Fruit fly (Drosophila melanogaster): ENCODE measurements around the gene CG7800.
A peak's percentile ranks its signal among the peaks of the same experiment; 100 is the strongest.

The CG7800 gene

dm6 chr3R:8233864-8234263 is 16.1 kb downstream of the CG7800 start (continued):
- 0 out of 2 replicates have a peak, but pooled peaks have one; percentile 4 for TF ChIP-seq ara (GFP tag; IDR thresholded peaks at IDR 0.05)
- no peak for TF ChIP-seq CG11085 (GFP tag; IDR thresholded peaks at IDR 0.05)
- TF ChIP-seq PHDP (tag; optimal IDR thresholded peaks at IDR 0.05), result peak; percentile 13
- TF ChIP-seq schlank (tag; optimal IDR thresholded peaks at IDR 0.05), result no peak
- TF ChIP-seq CG10147 (GFP tag; optimal IDR thresholded peaks at IDR 0.05), result no peak
- no peak for TF ChIP-seq twi (tag; optimal IDR thresholded peaks at IDR 0.05)
- TF ChIP-seq sens-2 (GFP tag; IDR thresholded peaks at IDR 0.05), result no peak
- TF ChIP-seq Ada2b (GFP tag; IDR thresholded peaks at IDR 0.05), result 0 out of 2 replicates have a peak, but pooled peaks have one; percentile 11
- TF ChIP-seq aop (GFP tag; IDR thresholded peaks at IDR 0.05), result no peak
- TF ChIP-seq CG13424 (tag; optimal IDR thresholded peaks at IDR 0.05), result no peak
- TF ChIP-seq CG6765 (GFP tag; optimal IDR thresholded peaks at IDR 0.05), result no peak
- TF ChIP-seq p53 (GFP tag; optimal IDR thresholded peaks at IDR 0.05), result no peak
- no peak for TF ChIP-seq NK7.1 (GFP tag; optimal IDR thresholded peaks at IDR 0.05)
- TF ChIP-seq Neu2 (GFP tag; optimal IDR thresholded peaks at IDR 0.05; ENCODE audit: borderline replicate concordance), result no peak
- peak; percentile 37; the same call in 1 of the 3 replicates for TF ChIP-seq CG14050 (GFP tag; IDR thresholded peaks at IDR 0.05)
- TF ChIP-seq CG18262 (tag; optimal IDR thresholded peaks at IDR 0.05), result peak; percentile 29
- TF ChIP-seq eve (GFP tag; optimal IDR thresholded peaks at IDR 0.05), result no peak
- TF ChIP-seq Dek (tag; optimal IDR thresholded peaks at IDR 0.05), result no peak
- no peak for TF ChIP-seq CG9797 (GFP tag; optimal IDR thresholded peaks at IDR 0.05)
- peak; percentile 38; the same call in 1 of the 2 replicates for TF ChIP-seq CG14014 (GFP tag; IDR thresholded peaks at IDR 0.05)
- peak in 1 of 2 experiments; percentile 48 for TF ChIP-seq chif (GFP tag; optimal IDR thresholded peaks at IDR 0.05)
- no peak for TF ChIP-seq Sry-β (GFP tag; optimal IDR thresholded peaks at IDR 0.05)
- TF ChIP-seq CG12769 (tag; optimal IDR thresholded peaks at IDR 0.05), result no peak
- peak; percentile 38 for TF ChIP-seq CG11504 (tag; optimal IDR thresholded peaks at IDR 0.05)
- TF ChIP-seq CG2712 (tag; optimal IDR thresholded peaks at IDR 0.05), result peak; percentile 45
- peak; percentile 35 for TF ChIP-seq Xbp1 (GFP tag; optimal IDR thresholded peaks at IDR 0.05)
- TF ChIP-seq CG13287 (GFP tag; IDR thresholded peaks at IDR 0.05; ENCODE audit: partially characterized antibody), result no peak
- TF ChIP-seq sug (tag; optimal IDR thresholded peaks at IDR 0.05), result no peak
- TF ChIP-seq Side (GFP tag; optimal IDR thresholded peaks at IDR 0.05), result no peak

DNA sequence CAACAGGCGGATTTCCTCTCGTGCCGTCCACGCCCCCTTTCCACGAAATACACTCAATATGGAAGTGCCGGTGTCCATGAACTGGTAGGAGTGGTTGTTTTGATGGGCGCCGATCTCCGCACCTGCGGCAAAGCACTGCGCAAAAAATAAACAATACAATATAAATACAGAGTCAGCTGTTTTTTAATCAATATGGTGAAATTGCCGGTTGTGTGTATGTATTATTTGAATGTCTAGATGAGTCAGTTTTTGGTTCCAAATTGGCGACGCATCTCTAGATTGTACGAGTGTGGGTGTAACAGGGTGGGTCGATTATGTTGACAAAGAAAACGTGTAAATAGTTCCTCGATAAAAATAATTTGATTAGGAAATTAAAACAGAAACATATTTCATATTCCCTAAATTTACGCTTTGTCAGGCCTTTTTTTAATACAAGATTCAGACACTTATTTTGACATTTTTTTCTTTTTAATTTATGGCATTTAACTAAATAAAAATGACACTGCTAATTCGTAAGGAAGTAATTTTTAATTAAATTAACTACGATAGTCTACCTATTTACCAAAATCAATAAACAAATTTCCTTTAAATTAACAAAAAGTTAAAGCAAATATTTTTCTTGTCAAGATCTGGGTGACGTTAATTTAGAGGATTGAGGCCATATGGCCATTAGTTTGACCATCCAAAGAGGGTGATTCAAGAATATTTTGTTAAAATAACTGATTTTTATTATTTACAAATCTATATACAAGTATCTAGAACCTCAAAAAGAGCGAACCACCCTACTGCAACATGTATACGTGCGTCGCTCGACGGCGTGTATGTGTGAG is 21.9 kb downstream of the CG7800 start:
- TF ChIP-seq CG7745 (tag; optimal IDR thresholded peaks at IDR 0.05) (no peak), chinmo (GFP tag; IDR thresholded peaks at IDR 0.05; ENCODE audit: partially characterized antibody) (no peak), eyg (GFP tag; optimal IDR thresholded peaks at IDR 0.05) (peak; percentile 71), CG7271 (tag; optimal IDR thresholded peaks at IDR 0.05) (peak; percentile 6), CG2129 (GFP tag; IDR thresholded peaks at IDR 0.05; ENCODE audit: partially characterized antibody) (no peak), CG18011 (GFP tag; optimal IDR thresholded peaks at IDR 0.05) (peak; percentile 78), Lpt (GFP tag; optimal IDR thresholded peaks at IDR 0.05) (no peak), CG15601 (tag; optimal IDR thresholded peaks at IDR 0.05) (peak; percentile 86), vvl (GFP tag; IDR thresholded peaks at IDR 0.05) (peak; percentile 74; the same call in 1 of the 2 replicates), stwl (tag; optimal IDR thresholded peaks at IDR 0.05) (no peak), CG32772 (GFP tag; IDR thresholded peaks at IDR 0.05) (0 out of 2 replicates have a peak, but pooled peaks have one; percentile 39), CG9215 (GFP tag; IDR thresholded peaks at IDR 0.05) (peak; percentile 72), CG15073 (GFP tag; optimal IDR thresholded peaks at IDR 0.05) (peak; percentile 54), CG17328 (GFP tag; IDR thresholded peaks at IDR 0.05) (peak; percentile 73), Lim3 (GFP tag; IDR thresholded peaks at IDR 0.05) (no peak), CG6254 (GFP tag; optimal IDR thresholded peaks at IDR 0.05) (peak; percentile 79), Hr78 (GFP tag; optimal IDR thresholded peaks at IDR 0.05) (peak in 1 of 2 experiments; percentile 87), Hsf (GFP tag; optimal IDR thresholded peaks at IDR 0.05) (peak; percentile 81), repo (GFP tag; optimal IDR thresholded peaks at IDR 0.05) (no peak), Tbp (GFP tag; optimal IDR thresholded peaks at IDR 0.05) (no peak), CG10431 (GFP tag; optimal IDR thresholded peaks at IDR 0.05) (peak; percentile 83)

Data from whole organism, embryonic.